Fruit fly (Drosophila melanogaster): ENCODE results near the gene CG42711.

CG42711 gene

dm6 chr2L:13925699-13926098, 5.5 kb downstream of the CG42711 start:
- TF ChIP-seq brk (GFP tag; optimal IDR thresholded peaks at IDR 0.05) (no peak), Myc (optimal IDR thresholded peaks at IDR 0.05) (no peak), dl (GFP tag; optimal IDR thresholded peaks at IDR 0.05; ENCODE audit: insufficient read depth in 1 of 2, partially characterized antibody in 2 of 2) (no peak), br (GFP tag; optimal IDR thresholded peaks at IDR 0.05) (no peak), Sp1 (GFP tag; optimal IDR thresholded peaks at IDR 0.05) (no peak), Dfd (GFP tag; optimal IDR thresholded peaks at IDR 0.05) (no peak), sv (GFP tag; optimal IDR thresholded peaks at IDR 0.05) (no peak), fru (GFP tag; optimal IDR thresholded peaks at IDR 0.05) (no peak), jim (GFP tag; optimal IDR thresholded peaks at IDR 0.05) (no peak), pan (optimal IDR thresholded peaks at IDR 0.05) (no peak), psq (GFP tag; optimal IDR thresholded peaks at IDR 0.05) (no peak), usp (GFP tag; optimal IDR thresholded peaks at IDR 0.05) (no peak), ey (GFP tag; optimal IDR thresholded peaks at IDR 0.05) (no peak), Mio (GFP tag; optimal IDR thresholded peaks at IDR 0.05) (no peak), rgr (GFP tag; optimal IDR thresholded peaks at IDR 0.05) (no peak), GATAd (GFP tag; optimal IDR thresholded peaks at IDR 0.05) (no peak), Hnf4 (GFP tag; optimal IDR thresholded peaks at IDR 0.05) (no peak), OdsH (GFP tag; optimal IDR thresholded peaks at IDR 0.05) (no peak), foxo (GFP tag; optimal IDR thresholded peaks at IDR 0.05) (no peak)

dm6 chr2L:13923984-13924383, 7.2 kb downstream of the CG42711 start:
- TF ChIP-seq psq (GFP tag; optimal IDR thresholded peaks at IDR 0.05) (no peak), woc (GFP tag; optimal IDR thresholded peaks at IDR 0.05) (peak; percentile 29)

dm6 chr2L:13923453-13923852, 7.7 kb downstream of the CG42711 start, which contains the start of gene Vajk1:
Gene Vajk1 (minus strand): TSS chr2L:13923553.
- TF ChIP-seq sage (GFP tag; optimal IDR thresholded peaks at IDR 0.05) (no peak), Jra (GFP tag; optimal IDR thresholded peaks at IDR 0.05) (no peak), sv (GFP tag; optimal IDR thresholded peaks at IDR 0.05) (no peak), brk (GFP tag; optimal IDR thresholded peaks at IDR 0.05) (no peak), ey (GFP tag; optimal IDR thresholded peaks at IDR 0.05) (no peak), lola (GFP tag; optimal IDR thresholded peaks at IDR 0.05) (no peak), CrebA (GFP tag; optimal IDR thresholded peaks at IDR 0.05; ENCODE audit: borderline replicate concordance) (no peak)

- TF ChIP-seq brk (GFP tag; optimal IDR thresholded peaks at IDR 0.05) = no peak
- TF ChIP-seq fru (GFP tag; optimal IDR thresholded peaks at IDR 0.05) = no peak
- TF ChIP-seq psq (GFP tag; optimal IDR thresholded peaks at IDR 0.05) = no peak
- no peak for TF ChIP-seq CG32264 (GFP tag; optimal IDR thresholded peaks at IDR 0.05)
- no peak for TF ChIP-seq sage (GFP tag; optimal IDR thresholded peaks at IDR 0.05)
- no peak for TF ChIP-seq sv (GFP tag; optimal IDR thresholded peaks at IDR 0.05)
- no peak for TF ChIP-seq Hr83 (GFP tag; optimal IDR thresholded peaks at IDR 0.05; ENCODE audit: poor library complexity, severe bottlenecking)
- no peak for TF ChIP-seq dsf (GFP tag; optimal IDR thresholded peaks at IDR 0.05; ENCODE audit: borderline replicate concordance)
- no peak for TF ChIP-seq h (GFP tag; optimal IDR thresholded peaks at IDR 0.05)
These were observed 16.7 kb downstream of the CG42711 start, which contains the start of gene Ance-3 for dm6 chr2L:13914425-13914824. Gene Ance-3 (plus strand): TSS chr2L:13914725.

dm6 chr2L:13911783-13912182, 19.4 kb downstream of the CG42711 start, which contains the start of gene Acyp:
Gene Acyp (plus strand): TSS chr2L:13912083.
- TF ChIP-seq br (GFP tag; optimal IDR thresholded peaks at IDR 0.05) (no peak), Myc (optimal IDR thresholded peaks at IDR 0.05) (peak; percentile 27)

- TF ChIP-seq CrebA (GFP tag; optimal IDR thresholded peaks at IDR 0.05; ENCODE audit: borderline replicate concordance) (no peak), tai (GFP tag; optimal IDR thresholded peaks at IDR 0.05) (no peak), sage (GFP tag; optimal IDR thresholded peaks at IDR 0.05) (no peak), ey (GFP tag; optimal IDR thresholded peaks at IDR 0.05) (no peak), dmrt93B (GFP tag; optimal IDR thresholded peaks at IDR 0.05) (no peak), dsf (GFP tag; optimal IDR thresholded peaks at IDR 0.05; ENCODE audit: borderline replicate concordance) (no peak), h (GFP tag; optimal IDR thresholded peaks at IDR 0.05) (no peak), jim (GFP tag; optimal IDR thresholded peaks at IDR 0.05) (no peak), OdsH (GFP tag; optimal IDR thresholded peaks at IDR 0.05) (no peak)
These were observed 22.1 kb downstream of the CG42711 start, which contains the start of gene Ance-2 for dm6 chr2L:13909033-13909432. Gene Ance-2 (plus strand): TSS chr2L:13909333.

Measured in whole organism, wandering third instar larva.